Worm (Caenorhabditis elegans) whole organism, mixed stage, embryonic: Measurements from ENCODE around the gene mcu-1.

Source experiments
- nhr-237 ChIP-seq: fragments of 150-350 bp; optimal IDR thresholded peaks from 2 replicates; lab custom pipeline; 2014; ENCODE audit warnings: missing biosample characterization, missing genetic modification characterization
- ztf-11 ChIP-seq: fragments of 150-350 bp; optimal IDR thresholded peaks from 2 replicates; lab custom pipeline; 2014; ENCODE audit warnings: missing biosample characterization, missing genetic modification characterization

DNA sequence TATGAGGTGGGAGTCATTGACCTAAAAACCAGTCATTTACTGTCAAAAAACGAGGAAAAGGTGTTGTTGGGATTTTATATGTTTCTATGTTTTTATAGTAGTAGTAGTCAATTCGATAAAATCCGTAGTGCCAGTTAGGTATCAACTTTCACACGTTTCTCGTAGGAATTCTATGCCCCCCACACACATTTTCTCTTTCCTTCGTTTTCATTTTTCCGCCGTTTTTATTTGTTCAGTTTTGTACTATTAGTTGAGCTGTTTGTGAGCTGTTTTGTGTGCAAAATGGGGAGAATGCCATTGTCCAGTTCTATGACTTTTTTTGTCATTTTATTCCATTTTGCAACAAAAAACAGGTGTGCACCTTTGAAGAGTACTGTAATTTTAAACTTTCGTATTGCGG lies 9.7 kb upstream of the mcu-1 start:
- no peak for TF ChIP-seq nhr-237 (tag; lab: Kevin White, UChicago)
- no peak for TF ChIP-seq ztf-11 (tag; lab: Kevin White, UChicago)
